Worm (Caenorhabditis elegans) whole organism, L4 larva: ENCODE measurements around the gene F07F6.2.
A peak's percentile ranks its signal among the peaks of the same experiment; 100 is the strongest.

Experiments used
- F44E2.7 ChIP-seq: fragments of 200-800 bp; sonication (Bioruptor generic); IDR thresholded peaks from 2 replicates; pipeline ENCODE4 v2.1.2; 2022; ENCODE audit warnings: missing genetic modification characterization, missing compliant biosample characterization
- ZK337.2 ChIP-seq: fragments of 200-800 bp; sonication (Bioruptor generic); IDR thresholded peaks from 2 replicates; pipeline ENCODE4 v1.3.6; 2022; ENCODE audit warnings: missing genetic modification reagents, missing genetic modification characterization, missing compliant biosample characterization
- ZK546.5 ChIP-seq, 2 experiments: sonication (generic microtip); optimal IDR thresholded peaks; 2 replicates each; lab custom pipeline; 2017; ENCODE audit warnings: missing biosample characterization in 2 of 2, missing genetic modification characterization in 2 of 2
- ceh-20 ChIP-seq: fragments of 200-800 bp; sonication (Bioruptor generic); IDR thresholded peaks from 2 replicates; pipeline ENCODE4 v1.3.6; 2022; ENCODE audit warnings: missing genetic modification reagents, missing genetic modification characterization, missing compliant biosample characterization
- ceh-28 ChIP-seq: fragments of 150-350 bp; optimal IDR thresholded peaks from 2 replicates; lab custom pipeline; 2014; ENCODE audit warnings: missing biosample characterization, missing genetic modification reagents, missing genetic modification characterization
- daf-16 ChIP-seq, 3 experiments: sonication (generic microtip); optimal IDR thresholded peaks; 2 replicates each; lab custom pipeline; 2016 to 2017; ENCODE audit warnings: missing genetic modification characterization in 3 of 3, missing genetic modification reagents in 3 of 3, mild to moderate bottlenecking in 2 of 3, missing compliant biosample characterization in 2 of 3, missing biosample characterization in 1 of 3, moderate library complexity in 1 of 3
- daf-19 ChIP-seq: fragments of 200-800 bp; sonication (Bioruptor generic); conservative IDR thresholded peaks from 2 replicates; pipeline ENCODE4 v1.3.6; 2022; ENCODE audit warnings: missing genetic modification characterization, missing compliant biosample characterization
- daf-8 ChIP-seq: fragments of 200-800 bp; sonication (Bioruptor generic); IDR thresholded peaks from 2 replicates; pipeline ENCODE4 v1.3.6; 2022; ENCODE audit warnings: missing genetic modification characterization, missing compliant biosample characterization
- dmd-6 ChIP-seq: fragments of 200-800 bp; sonication (Bioruptor generic); IDR thresholded peaks from 2 replicates; pipeline ENCODE4 v1.3.6; 2022; ENCODE audit warnings: missing genetic modification reagents, missing genetic modification characterization, missing compliant biosample characterization
- dmd-8 ChIP-seq: fragments of 200-800 bp; sonication (Bioruptor generic); IDR thresholded peaks from 2 replicates; pipeline ENCODE4 v1.3.6; 2022; ENCODE audit warnings: missing genetic modification characterization, missing compliant biosample characterization
- dmd-9 ChIP-seq: fragments of 200-800 bp; sonication (Bioruptor generic); IDR thresholded peaks from 2 replicates; pipeline ENCODE4 v1.3.6; 2022; ENCODE audit warnings: missing genetic modification reagents, missing genetic modification characterization, missing compliant biosample characterization
- dve-1 ChIP-seq: sonication (generic microtip); optimal IDR thresholded peaks from 2 replicates; lab custom pipeline; 2017; ENCODE audit warnings: antibody characterized with exemption, mild to moderate bottlenecking, missing genetic modification characterization, missing compliant biosample characterization; ENCODE audit not compliant: insufficient read depth
- egl-43 ChIP-seq: fragments of 200-800 bp; sonication (Bioruptor generic); IDR thresholded peaks from 2 replicates; pipeline ENCODE4 v1.3.6; 2022; ENCODE audit warnings: missing genetic modification reagents, missing genetic modification characterization, missing compliant biosample characterization
- fos-1 ChIP-seq: fragments of 150-350 bp; optimal IDR thresholded peaks from 2 replicates; lab custom pipeline; 2014; ENCODE audit warnings: missing biosample characterization, missing genetic modification characterization
- hif-1 ChIP-seq, 2 experiments: sonication (generic microtip); optimal IDR thresholded peaks; 2 replicates each; lab custom pipeline; 2016 to 2017; ENCODE audit warnings: missing compliant biosample characterization in 2 of 2, missing genetic modification characterization in 2 of 2, missing genetic modification reagents in 2 of 2, missing genotype in 2 of 2, mild to moderate bottlenecking in 1 of 2
- hlh-11 ChIP-seq: fragments of 200-800 bp; sonication (Bioruptor generic); optimal IDR thresholded peaks from 2 replicates; lab custom pipeline; 2018; ENCODE audit warnings: mild to moderate bottlenecking, missing genetic modification characterization, missing compliant biosample characterization
- hlh-30 ChIP-seq: sonication (generic microtip); optimal IDR thresholded peaks from 2 replicates; lab custom pipeline; 2017; ENCODE audit warnings: antibody characterized with exemption, mild to moderate bottlenecking, missing genetic modification characterization, missing compliant biosample characterization; ENCODE audit not compliant: insufficient read depth
- hmg-1.1 ChIP-seq: fragments of 200-800 bp; sonication (Bioruptor generic); IDR thresholded peaks from 2 replicates; pipeline ENCODE4 v1.3.6; 2022; ENCODE audit warnings: missing genetic modification reagents, missing genetic modification characterization, missing compliant biosample characterization
- lin-15B ChIP-seq: fragments of 150-350 bp; sonication (generic microtip); optimal IDR thresholded peaks from 3 replicates; lab custom pipeline; 2014; ENCODE audit warnings: missing biosample characterization, missing genetic modification characterization
- lin-29 ChIP-seq: fragments of 200-800 bp; sonication (Bioruptor generic); IDR thresholded peaks from 2 replicates; pipeline ENCODE4 v1.3.6; 2022; ENCODE audit warnings: missing genetic modification reagents, missing genetic modification characterization, missing compliant biosample characterization
- mdl-1 ChIP-seq, 2 experiments: fragments of 150-350 bp in 1 of 2; sonication (generic microtip) in 1 of 2; optimal IDR thresholded peaks; 2 replicates each; lab custom pipeline; 2014 to 2017; ENCODE audit warnings: missing biosample characterization in 2 of 2, missing genetic modification characterization in 2 of 2
- mes-2 ChIP-seq: sonication (generic microtip); optimal IDR thresholded peaks from 2 replicates; lab custom pipeline; 2016; ENCODE audit warnings: missing genotype, mild to moderate bottlenecking, missing genetic modification characterization, missing compliant biosample characterization; ENCODE audit not compliant: poor library complexity, severe bottlenecking
- mxl-3 ChIP-seq: fragments of 200-800 bp; sonication (Bioruptor generic); optimal IDR thresholded peaks from 2 replicates; lab custom pipeline; 2018; ENCODE audit warnings: mild to moderate bottlenecking, missing genetic modification characterization, missing compliant biosample characterization
- nhr-102 ChIP-seq: sonication (generic microtip); optimal IDR thresholded peaks from 2 replicates; lab custom pipeline; 2016; ENCODE audit warnings: mild to moderate bottlenecking, missing genetic modification characterization, moderate library complexity, missing compliant biosample characterization
- nhr-11 ChIP-seq: fragments of 150-350 bp; optimal IDR thresholded peaks from 2 replicates; lab custom pipeline; 2014; ENCODE audit warnings: missing biosample characterization, missing genetic modification characterization
- nhr-28 ChIP-seq: fragments of 150-350 bp; optimal IDR thresholded peaks from 2 replicates; lab custom pipeline; 2014; ENCODE audit warnings: missing biosample characterization, missing genetic modification characterization
- nhr-48 ChIP-seq: sonication (generic microtip); optimal IDR thresholded peaks from 2 replicates; lab custom pipeline; 2016; ENCODE audit warnings: mild to moderate bottlenecking, missing genetic modification characterization, missing compliant biosample characterization
- nhr-77 ChIP-seq: fragments of 150-350 bp; optimal IDR thresholded peaks from 2 replicates; lab custom pipeline; 2014; ENCODE audit warnings: missing biosample characterization, missing genetic modification characterization
- pha-4 ChIP-seq, 2 experiments: fragments of 150-350 bp in 1 of 2; fragments of 200-800 bp in 1 of 2; sonication (Bioruptor generic) in 1 of 2; IDR thresholded peaks in 1 of 2; optimal IDR thresholded peaks in 1 of 2; 2 replicates each; pipeline versions ENCODE4 v1.3.6 to Lab custom; 2014 to 2022; ENCODE audit warnings: missing genetic modification characterization in 2 of 2, missing genetic modification reagents in 2 of 2, missing biosample characterization in 1 of 2, missing compliant biosample characterization in 1 of 2
- php-3 ChIP-seq: fragments of 200-800 bp; sonication (Bioruptor generic); IDR thresholded peaks from 2 replicates; pipeline ENCODE4 v1.3.6; 2022; ENCODE audit warnings: missing genetic modification reagents, missing genetic modification characterization, missing compliant biosample characterization
- pqm-1 ChIP-seq: sonication (generic microtip); optimal IDR thresholded peaks from 2 replicates; lab custom pipeline; 2017; ENCODE audit warnings: missing biosample characterization, missing genetic modification characterization
- rbr-2 ChIP-seq: sonication (generic microtip); optimal IDR thresholded peaks from 2 replicates; lab custom pipeline; 2016; ENCODE audit warnings: missing genotype, missing genetic modification characterization, missing compliant biosample characterization
- spr-1 ChIP-seq: sonication (generic microtip); optimal IDR thresholded peaks from 2 replicates; lab custom pipeline; 2016; ENCODE audit warnings: mild to moderate bottlenecking, missing genetic modification characterization, missing compliant biosample characterization
- tag-97 ChIP-seq: fragments of 200-800 bp; sonication (Bioruptor generic); IDR thresholded peaks from 2 replicates; pipeline ENCODE4 v1.3.6; 2022; ENCODE audit warnings: missing genetic modification characterization, missing compliant biosample characterization
- tra-1 ChIP-seq: fragments of 200-800 bp; sonication (Bioruptor generic); IDR thresholded peaks from 2 replicates; pipeline ENCODE4 v1.3.6; 2022; ENCODE audit warnings: missing genetic modification reagents, missing genetic modification characterization, missing compliant biosample characterization
- unc-130 ChIP-seq: sonication (generic microtip); optimal IDR thresholded peaks from 2 replicates; lab custom pipeline; 2016; ENCODE audit warnings: missing genetic modification reagents, missing genetic modification characterization, missing compliant biosample characterization
- vab-7 ChIP-seq: fragments of 200-800 bp; sonication (Bioruptor generic); IDR thresholded peaks from 2 replicates; pipeline ENCODE4 v1.3.6; 2022; ENCODE audit warnings: missing genetic modification reagents, missing genetic modification characterization, missing compliant biosample characterization
- ztf-7 ChIP-seq: fragments of 150-350 bp; optimal IDR thresholded peaks from 2 replicates; lab custom pipeline; 2014; ENCODE audit warnings: missing biosample characterization, missing genetic modification characterization

F07F6.2 gene

DNA sequence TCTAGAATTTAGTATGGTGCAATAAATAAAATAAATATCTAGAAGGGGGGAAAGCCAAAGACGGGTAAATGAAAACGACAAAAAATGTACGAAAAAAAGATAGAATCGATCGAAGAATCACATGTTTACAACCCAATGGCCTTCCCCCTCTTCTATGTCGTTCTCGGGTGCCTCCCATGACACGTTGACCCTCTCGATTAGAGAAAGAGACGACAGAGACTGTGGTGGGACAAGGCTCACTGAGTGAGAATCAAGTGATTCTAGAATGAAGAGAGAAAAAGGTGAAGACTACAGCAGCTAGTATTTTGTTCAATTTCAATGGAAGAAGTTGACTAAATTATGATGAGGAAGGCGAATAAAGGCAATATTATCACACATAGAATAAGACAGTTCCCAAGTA, 4.0 kb upstream of the F07F6.2 start (continued):
- TF ChIP-seq rbr-2 (no peak), hif-1 (tag; optimal IDR thresholded peaks at IDR 0.05; lab: Kevin White, UChicago) (peak in 1 of 2 experiments; percentile 36), dmd-6 (peak; percentile 38; the same call in 1 of the 2 replicates), nhr-11 (tag; lab: Kevin White, UChicago) (no peak), spr-1 (no peak), ceh-28 (tag; lab: Kevin White, UChicago) (no peak), pqm-1 (peak; percentile 58), daf-8 (no peak), unc-130 (GFP tag; lab: Kevin White, UChicago) (no peak), mes-2 (tag; lab: Kevin White, UChicago) (peak; percentile 41), php-3 (GFP tag; lab: Robert Waterston, UW) (no peak), nhr-28 (peak; percentile 76), ZK546.5 (tag; optimal IDR thresholded peaks at IDR 0.05; lab: Kevin White, UChicago) (no peak), hmg-1.1 (GFP tag; lab: Robert Waterston, UW) (no peak), fos-1 (tag; lab: Kevin White, UChicago) (no peak), nhr-48 (tag; lab: Kevin White, UChicago) (peak; percentile 38), nhr-102 (no peak), egl-43 (GFP tag; lab: Robert Waterston, UW) (no peak), nhr-77 (peak; percentile 63), hlh-11 (tag; lab: Kevin White, UChicago) (peak; percentile 77)

- TF ChIP-seq hlh-30 (tag; lab: Kevin White, UChicago), result no peak
- peak; percentile 19 for TF ChIP-seq nhr-28
- TF ChIP-seq daf-19 (GFP tag; lab: Robert Waterston, UW), result no peak
- TF ChIP-seq pha-4 (GFP tag; IDR thresholded peaks at IDR 0.05; lab: Robert Waterston, UW), result no peak
- no peak for TF ChIP-seq pha-4 (tag; optimal IDR thresholded peaks at IDR 0.05; lab: Kevin White, UChicago)
- TF ChIP-seq lin-29 (GFP tag; lab: Robert Waterston, UW), result no peak
Measured at ce11 chrII:5426470-5426869, 3.5 kb upstream of the F07F6.2 start.

DNA sequence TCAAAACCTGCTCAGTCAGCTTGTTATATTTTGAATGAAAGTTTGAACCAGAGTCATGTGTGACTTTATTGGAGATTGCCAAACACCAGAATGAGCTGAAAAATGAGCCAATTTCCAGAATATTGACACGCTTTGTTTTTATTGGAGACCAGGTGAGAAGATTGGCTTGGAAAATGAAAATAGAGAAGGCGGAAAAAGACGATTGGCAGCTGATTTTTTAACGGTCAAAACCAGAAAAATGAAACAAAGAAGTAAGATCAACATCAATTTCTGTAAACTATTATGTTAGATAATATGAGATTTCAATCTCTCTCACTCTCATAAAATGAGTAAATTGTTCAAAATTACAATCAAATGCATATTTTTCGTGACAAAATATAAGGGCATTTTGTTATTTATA, 3.1 kb downstream of the F07F6.2 start, which contains the start of gene srx-114:
srx-114 (minus strand) TSS at position 101 of the 400 bp plus-strand sequence.
- TF ChIP-seq vab-7 (GFP tag; lab: Robert Waterston, UW) (no peak), lin-15B (no peak), unc-130 (GFP tag; lab: Kevin White, UChicago) (no peak), F44E2.7 (no peak), ceh-20 (GFP tag; lab: Robert Waterston, UW) (no peak), tag-97 (GFP tag; lab: Robert Waterston, UW) (no peak), ztf-7 (tag; lab: Kevin White, UChicago) (no peak), daf-16 (GFP tag; optimal IDR thresholded peaks at IDR 0.05; lab: Kevin White, UChicago) (no peak), daf-16 (tag; optimal IDR thresholded peaks at IDR 0.05; lab: Kevin White, UChicago) (no peak), dve-1 (tag; lab: Kevin White, UChicago) (no peak), mxl-3 (GFP tag; lab: Kevin White, UChicago) (no peak), mdl-1 (tag; optimal IDR thresholded peaks at IDR 0.05; lab: Kevin White, UChicago) (no peak), dmd-9 (GFP tag; lab: Robert Waterston, UW) (no peak), ZK337.2 (GFP tag; lab: Robert Waterston, UW) (no peak), spr-1 (no peak), dmd-8 (no peak), tra-1 (GFP tag; lab: Robert Waterston, UW) (no peak), daf-19 (GFP tag; lab: Robert Waterston, UW) (no peak), daf-8 (no peak), pqm-1 (no peak)
